Worm (Caenorhabditis elegans) whole organism, L4 larva: ENCODE results near the gene F35C11.4.

Experiments used
- F26F4.8 ChIP-seq: fragments of 200-800 bp; sonication (Bioruptor generic); conservative IDR thresholded peaks from 2 replicates; pipeline ENCODE4 v1.3.6; 2022; ENCODE audit warnings: missing genetic modification characterization, missing compliant biosample characterization
- F44E2.7 ChIP-seq: fragments of 200-800 bp; sonication (Bioruptor generic); IDR thresholded peaks from 2 replicates; pipeline ENCODE4 v2.1.2; 2022; ENCODE audit warnings: missing genetic modification characterization, missing compliant biosample characterization
- R02D3.7 ChIP-seq: fragments of 150-350 bp; sonication (generic microtip); optimal IDR thresholded peaks from 3 replicates; lab custom pipeline; 2014; ENCODE audit warnings: missing biosample characterization, missing genetic modification characterization
- T26A8.4 ChIP-seq: fragments of 200-800 bp; sonication (Bioruptor generic); IDR thresholded peaks from 2 replicates; pipeline ENCODE4 v1.3.6; 2022; ENCODE audit warnings: missing genetic modification characterization, missing compliant biosample characterization
- Y105C5A.15 ChIP-seq: fragments of 200-800 bp; sonication (Bioruptor generic); IDR thresholded peaks from 2 replicates; pipeline ENCODE4 v1.3.6; 2022; ENCODE audit warnings: missing genetic modification characterization, missing compliant biosample characterization
- Y48G9A.11 ChIP-seq: fragments of 200-800 bp; sonication (Bioruptor generic); IDR thresholded peaks from 2 replicates; pipeline ENCODE4 v1.3.6; 2022; ENCODE audit warnings: missing genetic modification reagents, missing genetic modification characterization, missing compliant biosample characterization
- ZK546.5 ChIP-seq, 2 experiments: sonication (generic microtip); optimal IDR thresholded peaks; 2 replicates each; lab custom pipeline; 2017; ENCODE audit warnings: missing biosample characterization in 2 of 2, missing genetic modification characterization in 2 of 2
- aly-2 ChIP-seq: sonication (generic microtip); optimal IDR thresholded peaks from 2 replicates; lab custom pipeline; 2018; ENCODE audit warnings: missing biosample characterization, missing genetic modification characterization
- daf-12 ChIP-seq: fragments of 150-350 bp; optimal IDR thresholded peaks from 2 replicates; lab custom pipeline; 2014; ENCODE audit warnings: missing biosample characterization, missing genetic modification reagents, missing genetic modification characterization
- daf-16 ChIP-seq, 3 experiments: sonication (generic microtip); optimal IDR thresholded peaks; 2 replicates each; lab custom pipeline; 2016 to 2017; ENCODE audit warnings: missing genetic modification characterization in 3 of 3, missing genetic modification reagents in 3 of 3, mild to moderate bottlenecking in 2 of 3, missing compliant biosample characterization in 2 of 3, missing biosample characterization in 1 of 3, moderate library complexity in 1 of 3
- dmd-6 ChIP-seq: fragments of 200-800 bp; sonication (Bioruptor generic); IDR thresholded peaks from 2 replicates; pipeline ENCODE4 v1.3.6; 2022; ENCODE audit warnings: missing genetic modification reagents, missing genetic modification characterization, missing compliant biosample characterization
- dve-1 ChIP-seq: sonication (generic microtip); optimal IDR thresholded peaks from 2 replicates; lab custom pipeline; 2017; ENCODE audit warnings: antibody characterized with exemption, mild to moderate bottlenecking, missing genetic modification characterization, missing compliant biosample characterization; ENCODE audit not compliant: insufficient read depth
- fos-1 ChIP-seq: fragments of 150-350 bp; optimal IDR thresholded peaks from 2 replicates; lab custom pipeline; 2014; ENCODE audit warnings: missing biosample characterization, missing genetic modification characterization
- hlh-11 ChIP-seq: fragments of 200-800 bp; sonication (Bioruptor generic); optimal IDR thresholded peaks from 2 replicates; lab custom pipeline; 2018; ENCODE audit warnings: mild to moderate bottlenecking, missing genetic modification characterization, missing compliant biosample characterization
- hlh-30 ChIP-seq: sonication (generic microtip); optimal IDR thresholded peaks from 2 replicates; lab custom pipeline; 2017; ENCODE audit warnings: antibody characterized with exemption, mild to moderate bottlenecking, missing genetic modification characterization, missing compliant biosample characterization; ENCODE audit not compliant: insufficient read depth
- jun-1 ChIP-seq: fragments of 150-350 bp; optimal IDR thresholded peaks from 2 replicates; lab custom pipeline; 2014; ENCODE audit warnings: missing biosample characterization, missing genetic modification reagents, missing genetic modification characterization
- lim-7 ChIP-seq: fragments of 200-800 bp; sonication (Bioruptor generic); IDR thresholded peaks from 2 replicates; pipeline ENCODE4 v1.3.6; 2022; ENCODE audit warnings: missing genetic modification characterization, missing compliant biosample characterization
- lin-1 ChIP-seq: fragments of 200-800 bp; sonication (Bioruptor generic); IDR thresholded peaks from 2 replicates; pipeline ENCODE4 v1.3.6; 2022; ENCODE audit warnings: missing genetic modification reagents, missing genetic modification characterization, missing compliant biosample characterization
- lin-15B ChIP-seq: fragments of 150-350 bp; sonication (generic microtip); optimal IDR thresholded peaks from 3 replicates; lab custom pipeline; 2014; ENCODE audit warnings: missing biosample characterization, missing genetic modification characterization
- lin-29 ChIP-seq: fragments of 200-800 bp; sonication (Bioruptor generic); IDR thresholded peaks from 2 replicates; pipeline ENCODE4 v1.3.6; 2022; ENCODE audit warnings: missing genetic modification reagents, missing genetic modification characterization, missing compliant biosample characterization
- lsy-2 ChIP-seq, 2 experiments: fragments of 150-350 bp in 1 of 2; sonication (generic microtip) in 1 of 2; optimal IDR thresholded peaks; 2 replicates each; lab custom pipeline; 2014 to 2017; ENCODE audit warnings: missing biosample characterization in 2 of 2, missing genetic modification characterization in 2 of 2
- mdl-1 ChIP-seq, 2 experiments: fragments of 150-350 bp in 1 of 2; sonication (generic microtip) in 1 of 2; optimal IDR thresholded peaks; 2 replicates each; lab custom pipeline; 2014 to 2017; ENCODE audit warnings: missing biosample characterization in 2 of 2, missing genetic modification characterization in 2 of 2
- mes-2 ChIP-seq: sonication (generic microtip); optimal IDR thresholded peaks from 2 replicates; lab custom pipeline; 2016; ENCODE audit warnings: missing genotype, mild to moderate bottlenecking, missing genetic modification characterization, missing compliant biosample characterization; ENCODE audit not compliant: poor library complexity, severe bottlenecking
- mxl-3 ChIP-seq: fragments of 200-800 bp; sonication (Bioruptor generic); optimal IDR thresholded peaks from 2 replicates; lab custom pipeline; 2018; ENCODE audit warnings: mild to moderate bottlenecking, missing genetic modification characterization, missing compliant biosample characterization
- nhr-10 ChIP-seq: fragments of 150-350 bp; optimal IDR thresholded peaks from 2 replicates; lab custom pipeline; 2014; ENCODE audit warnings: missing biosample characterization, missing genetic modification characterization
- nhr-102 ChIP-seq: sonication (generic microtip); optimal IDR thresholded peaks from 2 replicates; lab custom pipeline; 2016; ENCODE audit warnings: mild to moderate bottlenecking, missing genetic modification characterization, moderate library complexity, missing compliant biosample characterization
- nhr-28 ChIP-seq: fragments of 150-350 bp; optimal IDR thresholded peaks from 2 replicates; lab custom pipeline; 2014; ENCODE audit warnings: missing biosample characterization, missing genetic modification characterization
- nhr-41 ChIP-seq: fragments of 200-800 bp; sonication (Bioruptor generic); IDR thresholded peaks from 2 replicates; pipeline ENCODE4 v1.3.6; 2022; ENCODE audit warnings: missing genetic modification reagents, missing genetic modification characterization, missing compliant biosample characterization
- nhr-76 ChIP-seq: fragments of 150-350 bp; optimal IDR thresholded peaks from 2 replicates; lab custom pipeline; 2014; ENCODE audit warnings: missing biosample characterization, missing genetic modification characterization
- php-3 ChIP-seq: fragments of 200-800 bp; sonication (Bioruptor generic); IDR thresholded peaks from 2 replicates; pipeline ENCODE4 v1.3.6; 2022; ENCODE audit warnings: missing genetic modification reagents, missing genetic modification characterization, missing compliant biosample characterization
- pqm-1 ChIP-seq: sonication (generic microtip); optimal IDR thresholded peaks from 2 replicates; lab custom pipeline; 2017; ENCODE audit warnings: missing biosample characterization, missing genetic modification characterization
- rbr-2 ChIP-seq: sonication (generic microtip); optimal IDR thresholded peaks from 2 replicates; lab custom pipeline; 2016; ENCODE audit warnings: missing genotype, missing genetic modification characterization, missing compliant biosample characterization
- saeg-2 ChIP-seq: fragments of 200-800 bp; sonication (Bioruptor generic); IDR thresholded peaks from 2 replicates; pipeline ENCODE4 v1.3.6; 2022; ENCODE audit warnings: missing genetic modification reagents, missing genetic modification characterization, missing compliant biosample characterization
- sdz-12 ChIP-seq: fragments of 200-800 bp; sonication (Bioruptor generic); optimal IDR thresholded peaks from 2 replicates; lab custom pipeline; 2018; ENCODE audit warnings: mild to moderate bottlenecking, missing genetic modification characterization, missing compliant biosample characterization
- snpc-1.2 ChIP-seq: fragments of 200-800 bp; sonication (Bioruptor generic); IDR thresholded peaks from 2 replicates; pipeline ENCODE4 v1.3.6; 2022; ENCODE audit warnings: missing genetic modification reagents, missing genetic modification characterization, missing compliant biosample characterization
- spr-1 ChIP-seq: sonication (generic microtip); optimal IDR thresholded peaks from 2 replicates; lab custom pipeline; 2016; ENCODE audit warnings: mild to moderate bottlenecking, missing genetic modification characterization, missing compliant biosample characterization
- unc-130 ChIP-seq: sonication (generic microtip); optimal IDR thresholded peaks from 2 replicates; lab custom pipeline; 2016; ENCODE audit warnings: missing genetic modification reagents, missing genetic modification characterization, missing compliant biosample characterization
- unc-62 ChIP-seq, 3 experiments: fragments of 150-350 bp in 1 of 3; sonication (generic microtip); optimal IDR thresholded peaks in 2 of 3; peaks in 1 of 3; 1 replicate in 1 of 3; 2 replicates in 2 of 3; lab custom pipeline; 2014 to 2017; ENCODE audit warnings: missing biosample characterization in 3 of 3, missing genetic modification characterization in 3 of 3, missing genetic modification reagents in 3 of 3, missing genotype in 1 of 3
- ztf-11 ChIP-seq: fragments of 150-350 bp; optimal IDR thresholded peaks from 2 replicates; lab custom pipeline; 2014; ENCODE audit warnings: missing biosample characterization, missing genetic modification characterization

The F35C11.4 gene

DNA sequence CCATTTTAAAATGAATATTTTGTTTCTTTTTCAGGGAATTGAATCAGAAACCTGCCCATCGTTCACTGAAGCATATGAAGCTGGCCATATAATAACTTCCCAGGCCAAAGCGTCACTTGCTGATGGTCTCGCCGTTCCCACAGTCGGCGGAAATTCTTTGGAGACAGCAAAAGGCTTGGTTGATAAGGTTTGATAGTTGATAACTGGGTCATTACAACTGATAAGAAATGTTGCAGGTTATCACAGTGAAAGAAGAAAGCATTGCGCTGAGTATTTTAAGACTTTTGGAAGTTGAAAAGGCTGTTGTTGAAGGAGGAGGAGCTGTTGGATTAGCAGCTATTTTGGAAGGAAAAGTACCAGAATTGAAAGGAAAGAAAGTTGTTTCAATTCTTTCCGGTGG, 17.8 kb downstream of the F35C11.4 start:
- TF ChIP-seq nhr-28 (tag; lab: Kevin White, UChicago) (peak; percentile 56), mxl-3 (peak; percentile 38), lin-1 (peak; percentile 18; the same call in 1 of the 2 replicates), dmd-6 (peak; percentile 79), T26A8.4 (GFP tag; lab: Robert Waterston, UW) (no peak), hlh-11 (tag; lab: Kevin White, UChicago) (peak; percentile 35), pqm-1 (tag; lab: Kevin White, UChicago) (peak; percentile 89), nhr-76 (tag; lab: Kevin White, UChicago) (no peak), nhr-41 (peak; percentile 87; the same call in 1 of the 2 replicates)

DNA sequence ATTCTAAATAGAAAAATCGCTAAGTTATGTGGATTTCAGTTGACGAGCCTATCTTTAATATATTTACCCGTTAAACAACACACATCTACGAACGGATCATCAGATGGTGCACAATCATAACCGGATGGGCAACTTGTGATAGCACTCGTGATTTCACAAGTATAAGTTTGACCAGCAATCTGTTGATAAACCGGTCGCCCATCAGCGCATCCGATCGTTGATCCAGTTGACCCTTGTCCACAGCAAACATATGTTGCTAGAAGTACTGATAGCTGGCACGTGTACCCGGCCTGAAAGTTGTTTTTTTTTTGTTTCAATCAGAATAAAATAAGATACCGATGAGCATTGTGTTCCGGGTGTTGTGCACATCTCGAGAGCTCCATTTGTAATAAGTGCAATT, 18.9 kb downstream of the F35C11.4 start:
- TF ChIP-seq nhr-10 (tag; lab: Kevin White, UChicago) (no peak), hlh-11 (tag; lab: Kevin White, UChicago) (peak; percentile 17), daf-12 (tag; lab: Kevin White, UChicago) (no peak), mdl-1 (tag; optimal IDR thresholded peaks at IDR 0.05; lab: Kevin White, UChicago) (peak in 1 of 2 experiments; percentile 56), hlh-30 (tag; lab: Kevin White, UChicago) (peak; percentile 17), nhr-28 (tag; lab: Kevin White, UChicago) (peak; percentile 53), ZK546.5 (tag; optimal IDR thresholded peaks at IDR 0.05; lab: Kevin White, UChicago) (no peak), dve-1 (tag; lab: Kevin White, UChicago) (no peak), Y48G9A.11 (GFP tag; lab: Robert Waterston, UW) (no peak)

DNA sequence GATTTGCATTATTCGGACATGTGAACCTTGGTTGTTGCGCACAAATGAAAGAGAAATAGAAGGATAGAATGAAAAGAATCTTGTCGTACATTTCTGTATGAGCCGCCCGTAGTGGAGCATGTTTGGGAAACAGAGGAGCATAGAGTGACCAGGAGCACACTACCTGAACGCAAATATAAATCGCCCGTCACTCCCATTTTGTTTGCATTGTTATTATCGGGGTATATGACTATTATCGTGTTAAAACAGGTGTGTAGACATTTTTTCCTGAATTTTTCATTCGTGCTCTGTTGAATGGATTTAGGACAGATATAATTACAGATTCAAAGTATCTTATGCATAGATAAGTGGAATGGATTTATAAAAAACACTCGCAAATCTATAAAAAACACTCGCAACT, 20.5 kb downstream of the F35C11.4 start, which contains the start of gene K01C8.2:
Gene K01C8.2 (minus strand): TSS at position 101 of the 400 bp plus-strand sequence.
- no peak for TF ChIP-seq lin-15B (tag; lab: Kevin White, UChicago)
- TF ChIP-seq lin-29 (GFP tag; lab: Robert Waterston, UW): no peak
- no peak for TF ChIP-seq jun-1 (tag; lab: Kevin White, UChicago)
- TF ChIP-seq rbr-2: no peak
- no peak for TF ChIP-seq ztf-11 (tag; lab: Kevin White, UChicago)
- TF ChIP-seq aly-2 (tag; lab: Kevin White, UChicago): no peak
- TF ChIP-seq mxl-3: no peak
- no peak for TF ChIP-seq R02D3.7 (tag; lab: Kevin White, UChicago)
- no peak for TF ChIP-seq snpc-1.2 (GFP tag; lab: Robert Waterston, UW)
- no peak for TF ChIP-seq php-3
- no peak for TF ChIP-seq Y105C5A.15 (GFP tag; lab: Robert Waterston, UW)

ce11 chrII:8269855-8270647, 21.2 kb downstream of the F35C11.4 start, which contains the start of gene tdc-1:
Gene tdc-1, plus strand, starts transcription at chrII:8270597.
- TF ChIP-seq daf-16 (GFP tag; optimal IDR thresholded peaks at IDR 0.05; lab: Kevin White, UChicago) (no peak), daf-16 (tag; optimal IDR thresholded peaks at IDR 0.05; lab: Kevin White, UChicago) (peak; percentile 11), nhr-102 (tag; lab: Kevin White, UChicago) (no peak), F44E2.7 (GFP tag; lab: Robert Waterston, UW) (no peak), pqm-1 (tag; lab: Kevin White, UChicago) (no peak), F26F4.8 (GFP tag; lab: Robert Waterston, UW) (no peak), php-3 (no peak), sdz-12 (GFP tag; lab: Kevin White, UChicago) (no peak), mes-2 (tag; lab: Kevin White, UChicago) (no peak), unc-62 (GFP tag; optimal IDR thresholded peaks at IDR 0.05 in 1 of 2; lab: Kevin White, UChicago) (peak in 1 of 2 experiments; percentile 80), unc-62 (tag; optimal IDR thresholded peaks at IDR 0.05; lab: Kevin White, UChicago) (no peak), spr-1 (tag; lab: Kevin White, UChicago) (no peak), lim-7 (no peak), lsy-2 (tag; optimal IDR thresholded peaks at IDR 0.05; lab: Kevin White, UChicago) (no peak), Y105C5A.15 (GFP tag; lab: Robert Waterston, UW) (no peak), saeg-2 (GFP tag; lab: Robert Waterston, UW) (no peak), unc-130 (GFP tag; lab: Kevin White, UChicago) (peak; percentile 7), fos-1 (tag; lab: Kevin White, UChicago) (no peak)
